Fruit fly (Drosophila melanogaster) whole organism, embryonic: ENCODE results near the gene CG4101.
A peak's percentile ranks its signal among the peaks of the same experiment; 100 is the strongest.

Experiments used
- ATbp ChIP-seq: fragments of 200-800 bp; sonication (Bioruptor generic); optimal IDR thresholded peaks from 2 replicates; lab custom pipeline; 2017; ENCODE audit warnings: missing biosample characterization, mild to moderate bottlenecking, missing genetic modification characterization, missing genetic modification reagents
- CG10147 ChIP-seq: fragments of 200-800 bp; sonication (Bioruptor generic); optimal IDR thresholded peaks from 2 replicates; lab custom pipeline; 2019; ENCODE audit warnings: missing biosample characterization, mild to moderate bottlenecking, missing genetic modification characterization, moderate library complexity
- CG11456 ChIP-seq: fragments of 200-800 bp; sonication (Bioruptor generic); IDR thresholded peaks from 3 replicates; pipeline ENCODE4 v1.3.6; 2022; ENCODE audit warnings: missing biosample characterization, missing genetic modification characterization
- CG11560 ChIP-seq: fragments of 200-800 bp; sonication (Bioruptor generic); IDR thresholded peaks from 3 replicates; pipeline ENCODE4 v1.3.6; 2022; ENCODE audit warnings: missing biosample characterization, missing genetic modification characterization
- CG1233 ChIP-seq: fragments of 200-800 bp; sonication (Bioruptor generic); optimal IDR thresholded peaks from 4 replicates; lab custom pipeline; 2018; ENCODE audit warnings: missing biosample characterization, mild to moderate bottlenecking, missing genetic modification characterization
- CG12769 ChIP-seq: fragments of 200-800 bp; sonication (Bioruptor generic); optimal IDR thresholded peaks from 2 replicates; lab custom pipeline; 2019; ENCODE audit warnings: missing biosample characterization, mild to moderate bottlenecking, missing genetic modification characterization, moderate library complexity
- CG13287 ChIP-seq: fragments of 200-800 bp; sonication (Bioruptor generic); IDR thresholded peaks from 2 replicates; pipeline ENCODE4 v1.3.6; 2022; ENCODE audit warnings: missing biosample characterization, missing genetic modification characterization; ENCODE audit not compliant: partially characterized antibody
- CG15011 ChIP-seq: fragments of 200-800 bp; sonication (Bioruptor generic); optimal IDR thresholded peaks from 3 replicates; lab custom pipeline; 2018; ENCODE audit warnings: missing biosample characterization, mild to moderate bottlenecking, missing genetic modification characterization
- CG15479 ChIP-seq: fragments of 200-800 bp; sonication (Bioruptor generic); optimal IDR thresholded peaks from 3 replicates; lab custom pipeline; 2019; ENCODE audit warnings: missing biosample characterization, mild to moderate bottlenecking, missing genetic modification characterization, moderate library complexity
- CG15696 ChIP-seq: fragments of 200-800 bp; sonication (Bioruptor generic); optimal IDR thresholded peaks from 2 replicates; lab custom pipeline; 2019; ENCODE audit warnings: missing biosample characterization, mild to moderate bottlenecking, missing genetic modification characterization, moderate library complexity
- CG17361 ChIP-seq: fragments of 200-800 bp; sonication (Bioruptor generic); IDR thresholded peaks from 3 replicates; pipeline ENCODE4 v1.3.6; 2022; ENCODE audit warnings: missing biosample characterization, missing genetic modification characterization
- CG17829 ChIP-seq: fragments of 200-800 bp; optimal IDR thresholded peaks from 2 replicates; lab custom pipeline; 2019; ENCODE audit warnings: missing biosample characterization, mild to moderate bottlenecking, missing genetic modification characterization, moderate library complexity
- CG2678 ChIP-seq: fragments of 200-800 bp; sonication (Bioruptor generic); optimal IDR thresholded peaks from 3 replicates; lab custom pipeline; 2019; ENCODE audit warnings: missing biosample characterization, mild to moderate bottlenecking, missing genetic modification characterization, moderate library complexity
- CG32532 ChIP-seq: fragments of 200-800 bp; sonication (Bioruptor generic); IDR thresholded peaks from 2 replicates; pipeline ENCODE4 v1.3.6; 2022; ENCODE audit warnings: missing biosample characterization, missing genetic modification characterization
- CG32767 ChIP-seq: fragments of 200-800 bp; sonication (Bioruptor generic); IDR thresholded peaks from 2 replicates; pipeline ENCODE4 v1.3.6; 2022; ENCODE audit warnings: missing biosample characterization, missing genetic modification characterization
- CG42726 ChIP-seq: fragments of 200-800 bp; sonication (Bioruptor generic); IDR thresholded peaks from 2 replicates; pipeline ENCODE4 v1.3.6; 2022; ENCODE audit warnings: missing biosample characterization, missing genetic modification characterization; ENCODE audit not compliant: partially characterized antibody
- CG4820 ChIP-seq: fragments of 200-800 bp; sonication (Bioruptor generic); optimal IDR thresholded peaks from 3 replicates; lab custom pipeline; 2016; ENCODE audit warnings: missing biosample characterization, missing genetic modification characterization
- CG8359 ChIP-seq: fragments of 200-800 bp; sonication (Bioruptor generic); optimal IDR thresholded peaks from 2 replicates; lab custom pipeline; 2017; ENCODE audit warnings: missing biosample characterization, mild to moderate bottlenecking, missing genetic modification characterization, borderline replicate concordance
- D19B ChIP-seq: fragments of 200-800 bp; sonication (Bioruptor generic); optimal IDR thresholded peaks from 2 replicates; lab custom pipeline; 2017; ENCODE audit warnings: missing biosample characterization, mild to moderate bottlenecking, missing genetic modification characterization
- Deaf1 ChIP-seq: fragments of 200-800 bp; optimal IDR thresholded peaks from 3 replicates; lab custom pipeline; 2019; ENCODE audit warnings: missing biosample characterization, mild to moderate bottlenecking, missing genetic modification characterization, moderate library complexity
- HmgD ChIP-seq: fragments of 200-800 bp; sonication (Bioruptor generic); optimal IDR thresholded peaks from 3 replicates; lab custom pipeline; 2016; ENCODE audit warnings: missing biosample characterization, missing genetic modification characterization
- Hr3 ChIP-seq: fragments of 200-800 bp; sonication (Bioruptor generic); optimal IDR thresholded peaks from 3 replicates; lab custom pipeline; 2016; ENCODE audit warnings: missing biosample characterization, missing genetic modification characterization
- Hr39 ChIP-seq: fragments of >200 bp; optimal IDR thresholded peaks from 2 replicates; lab custom pipeline; 2017
- Lhr ChIP-seq: fragments of 200-800 bp; sonication (Bioruptor generic); optimal IDR thresholded peaks from 3 replicates; lab custom pipeline; 2017; ENCODE audit warnings: mild to moderate bottlenecking, missing biosample characterization, missing genetic modification reagents, missing genetic modification characterization
- Mrtf ChIP-seq: fragments of 200-800 bp; sonication (Bioruptor generic); IDR thresholded peaks from 3 replicates; pipeline ENCODE4 v1.3.6; 2022; ENCODE audit warnings: missing biosample characterization, missing genetic modification characterization
- Opbp ChIP-seq: fragments of 200-800 bp; sonication (Bioruptor generic); IDR thresholded peaks from 3 replicates; pipeline ENCODE4 v1.3.6; 2022; ENCODE audit warnings: missing biosample characterization, missing genetic modification characterization; ENCODE audit not compliant: partially characterized antibody
- PHDP ChIP-seq: fragments of 200-800 bp; sonication (Bioruptor generic); optimal IDR thresholded peaks from 3 replicates; lab custom pipeline; 2018; ENCODE audit warnings: missing biosample characterization, mild to moderate bottlenecking, missing genetic modification characterization, moderate library complexity
- az2 ChIP-seq: fragments of 200-800 bp; sonication (Bioruptor generic); optimal IDR thresholded peaks from 3 replicates; lab custom pipeline; 2016; ENCODE audit warnings: missing biosample characterization, missing genetic modification characterization
- fu2 ChIP-seq: fragments of 200-800 bp; sonication (Bioruptor generic); optimal IDR thresholded peaks from 2 replicates; lab custom pipeline; 2016; ENCODE audit warnings: missing biosample characterization, missing genetic modification characterization
- grn ChIP-seq: fragments of 200-800 bp; sonication (Bioruptor generic); optimal IDR thresholded peaks from 3 replicates; lab custom pipeline; 2017; ENCODE audit warnings: missing biosample characterization, missing genetic modification characterization
- jigr1 ChIP-seq: fragments of 200-800 bp; sonication (Bioruptor generic); IDR thresholded peaks from 3 replicates; pipeline ENCODE4 v1.3.6; 2022; ENCODE audit warnings: missing biosample characterization, missing genetic modification characterization
- kay ChIP-seq: fragments of 200-800 bp; sonication (Bioruptor generic); optimal IDR thresholded peaks from 2 replicates; lab custom pipeline; 2016; ENCODE audit warnings: missing biosample characterization, missing genetic modification characterization
- nau ChIP-seq: fragments of 200-800 bp; sonication (Bioruptor generic); optimal IDR thresholded peaks from 3 replicates; lab custom pipeline; 2017; ENCODE audit warnings: missing biosample characterization, mild to moderate bottlenecking, missing genetic modification characterization, missing genetic modification reagents
- nom ChIP-seq: fragments of 200-800 bp; sonication (Bioruptor generic); optimal IDR thresholded peaks from 2 replicates; lab custom pipeline; 2017; ENCODE audit warnings: missing biosample characterization, missing genetic modification characterization, mild to moderate bottlenecking, moderate library complexity, missing genetic modification reagents
- odd ChIP-seq: fragments of 200-800 bp; sonication (Bioruptor generic); optimal IDR thresholded peaks from 2 replicates; lab custom pipeline; 2017; ENCODE audit warnings: missing biosample characterization, mild to moderate bottlenecking, missing genetic modification characterization
- onecut ChIP-seq: fragments of 200-800 bp; sonication (Bioruptor generic); IDR thresholded peaks from 2 replicates; pipeline ENCODE4 v1.3.6; 2022; ENCODE audit warnings: missing biosample characterization, missing genetic modification characterization
- org-1 ChIP-seq: fragments of 200-800 bp; sonication (Bioruptor generic); optimal IDR thresholded peaks from 2 replicates; lab custom pipeline; 2017; ENCODE audit warnings: missing biosample characterization, missing genetic modification characterization
- pnt ChIP-seq: fragments of 200-800 bp; sonication (Bioruptor generic); optimal IDR thresholded peaks from 3 replicates; lab custom pipeline; 2016; ENCODE audit warnings: missing biosample characterization, missing genetic modification characterization
- scrt ChIP-seq: fragments of 200-800 bp; sonication (Bioruptor generic); optimal IDR thresholded peaks from 2 replicates; lab custom pipeline; 2018; ENCODE audit warnings: missing biosample characterization, mild to moderate bottlenecking, missing genetic modification characterization, moderate library complexity
- slbo ChIP-seq: fragments of 200-800 bp; sonication (Bioruptor generic); IDR thresholded peaks from 2 replicates; pipeline ENCODE4 v1.3.6; 2022; ENCODE audit warnings: missing biosample characterization, missing genetic modification characterization
- stc ChIP-seq: fragments of 200-800 bp; sonication (Bioruptor generic); IDR thresholded peaks from 2 replicates; pipeline ENCODE4 v1.3.6; 2022; ENCODE audit warnings: missing biosample characterization, missing genetic modification characterization
- tll ChIP-seq, 2 experiments: fragments of 200-800 bp in 1 of 2; fragments of >200 bp in 1 of 2; sonication (Bioruptor generic) in 1 of 2; optimal IDR thresholded peaks; 2 replicates each; lab custom pipeline; 2017 to 2019; ENCODE audit warnings: missing biosample characterization in 2 of 2, missing genetic modification characterization in 2 of 2, mild to moderate bottlenecking in 1 of 2, moderate library complexity in 1 of 2
- trem ChIP-seq: fragments of 200-800 bp; optimal IDR thresholded peaks from 3 replicates; lab custom pipeline; 2019; ENCODE audit warnings: missing biosample characterization, mild to moderate bottlenecking, missing genetic modification characterization, moderate library complexity
- tup ChIP-seq: fragments of 200-800 bp; sonication (Bioruptor generic); optimal IDR thresholded peaks from 2 replicates; lab custom pipeline; 2016; ENCODE audit warnings: missing biosample characterization, mild to moderate bottlenecking, missing genetic modification characterization, moderate library complexity
- unc-4 ChIP-seq: fragments of 200-800 bp; sonication (Bioruptor generic); IDR thresholded peaks from 2 replicates; pipeline ENCODE4 v1.3.6; 2022; ENCODE audit warnings: missing biosample characterization, missing genetic modification characterization; ENCODE audit not compliant: partially characterized antibody
- wek ChIP-seq: fragments of 200-800 bp; sonication (Bioruptor generic); optimal IDR thresholded peaks from 3 replicates; lab custom pipeline; 2018; ENCODE audit warnings: missing biosample characterization, mild to moderate bottlenecking, missing genetic modification characterization, moderate library complexity
- wor ChIP-seq: fragments of 200-800 bp; sonication (Bioruptor generic); IDR thresholded peaks from 2 replicates; pipeline ENCODE4 v1.3.6; 2022; ENCODE audit warnings: missing biosample characterization, missing genetic modification characterization

The CG4101 gene

dm6 chr3L:16646865-16647459 lies 34.7 kb downstream of the CG4101 start (continued):
- TF ChIP-seq CG42726 (GFP tag; lab: Robert Waterston, UW): peak; percentile 64; the same call in 1 of the 2 replicates
- no peak for TF ChIP-seq nau (GFP tag; lab: Kevin White, UChicago)
- TF ChIP-seq CG11456 (GFP tag; lab: Robert Waterston, UW): peak; percentile 60; the same call in 1 of the 3 replicates
- TF ChIP-seq wek (GFP tag; lab: Kevin White, UChicago): no peak
- TF ChIP-seq nom (GFP tag; lab: Kevin White, UChicago): no peak
- no peak for TF ChIP-seq pnt (GFP tag; lab: Kevin White, UChicago)
- TF ChIP-seq Hr39 (lab: Kevin White, UChicago): peak; percentile 89
- no peak for TF ChIP-seq trem (tag; lab: Kevin White, UChicago)
- TF ChIP-seq slbo (GFP tag; lab: Robert Waterston, UW): 0 out of 2 replicates have a peak, but pooled peaks have one; percentile 32
- TF ChIP-seq CG4820 (GFP tag; lab: Kevin White, UChicago): no peak
- TF ChIP-seq HmgD (GFP tag; lab: Kevin White, UChicago): no peak

- TF ChIP-seq CG32767 (GFP tag; lab: Robert Waterston, UW): peak; percentile 43; the same call in 1 of the 2 replicates
- peak; percentile 11 for TF ChIP-seq az2
- no peak for TF ChIP-seq D19B (GFP tag; lab: Kevin White, UChicago)
- peak; percentile 57; the same call in 1 of the 2 replicates for TF ChIP-seq CG32532
- TF ChIP-seq onecut (GFP tag; lab: Robert Waterston, UW): no peak; the same call in none of the 2 replicates
- TF ChIP-seq Opbp (GFP tag; lab: Robert Waterston, UW): peak; percentile 77
- TF ChIP-seq PHDP (tag; lab: Kevin White, UChicago): peak; percentile 39
- no peak for TF ChIP-seq wor (GFP tag; lab: Robert Waterston, UW)
- peak; percentile 79 for TF ChIP-seq grn (GFP tag; lab: Kevin White, UChicago)
- no peak for TF ChIP-seq jigr1 (GFP tag; lab: Robert Waterston, UW)
- TF ChIP-seq Mrtf (GFP tag; lab: Robert Waterston, UW): 0 out of 3 replicates have a peak, but pooled peaks have one; percentile 14
- peak; percentile 14 for TF ChIP-seq scrt (GFP tag; lab: Kevin White, UChicago)
- no peak for TF ChIP-seq tup
- peak; percentile 70; the same call in 2 of the 3 replicates for TF ChIP-seq CG11560 (tag; lab: Robert Waterston, UW)
- peak; percentile 77 for TF ChIP-seq CG17829 (tag; lab: Kevin White, UChicago)
- TF ChIP-seq Hr3: peak; percentile 44
- peak; percentile 56; the same call in 1 of the 3 replicates for TF ChIP-seq CG17361 (GFP tag; lab: Robert Waterston, UW)
- TF ChIP-seq CG15479 (GFP tag; lab: Kevin White, UChicago): no peak
- peak; percentile 86 for TF ChIP-seq unc-4 (GFP tag; lab: Robert Waterston, UW)
- peak; percentile 32; the same call in 1 of the 2 replicates for TF ChIP-seq stc
- peak; percentile 76 for TF ChIP-seq fu2 (GFP tag; lab: Kevin White, UChicago)
- TF ChIP-seq ATbp: no peak
- peak; percentile 13 for TF ChIP-seq org-1
- peak; percentile 98 for TF ChIP-seq Lhr (GFP tag; lab: Kevin White, UChicago)
- TF ChIP-seq CG2678: peak; percentile 47
- peak; percentile 7 for TF ChIP-seq CG1233 (GFP tag; lab: Kevin White, UChicago)
- peak; percentile 15 for TF ChIP-seq CG8359 (GFP tag; lab: Kevin White, UChicago)
- TF ChIP-seq kay (GFP tag; lab: Kevin White, UChicago): peak; percentile 71
- no peak for TF ChIP-seq CG15696 (tag; lab: Kevin White, UChicago)
- TF ChIP-seq CG10147: peak; percentile 51
- TF ChIP-seq odd (GFP tag; lab: Kevin White, UChicago): no peak
- no peak for TF ChIP-seq CG15011
- no peak for TF ChIP-seq tll (GFP tag; optimal IDR thresholded peaks at IDR 0.05; lab: Kevin White, UChicago)
- peak; percentile 50 for TF ChIP-seq Deaf1 (tag; lab: Kevin White, UChicago)
- peak; percentile 90 for TF ChIP-seq CG13287 (GFP tag; lab: Robert Waterston, UW)
- peak; percentile 83 for TF ChIP-seq CG12769
Observed at dm6 chr3L:16647578-16648113, 35.4 kb downstream of the CG4101 start, which contains the start of gene Abl. TSS of gene Abl (minus strand) at chr3L:16647882.
